Fruit fly (Drosophila melanogaster) whole organism, embryonic: ENCODE results near the gene Ythdf.
A peak's percentile ranks its signal among the peaks of the same experiment; 100 is the strongest.

ENCODE experiments used
- Aef1 ChIP-seq: fragments of 200-800 bp; sonication (Bioruptor generic); IDR thresholded peaks from 3 replicates; pipeline ENCODE4 v1.3.6; 2022; ENCODE audit warnings: missing biosample characterization, missing genetic modification characterization
- Bgb ChIP-seq: fragments of 200-800 bp; sonication (Bioruptor generic); IDR thresholded peaks from 2 replicates; pipeline ENCODE4 v1.3.6; 2022; ENCODE audit warnings: missing biosample characterization, missing genetic modification characterization; ENCODE audit not compliant: partially characterized antibody
- BtbVII ChIP-seq: fragments of 200-800 bp; sonication (Bioruptor generic); optimal IDR thresholded peaks from 3 replicates; lab custom pipeline; 2017; ENCODE audit warnings: missing biosample characterization, mild to moderate bottlenecking, missing genetic modification characterization
- CG11085 ChIP-seq: fragments of 200-800 bp; sonication (Bioruptor generic); IDR thresholded peaks from 2 replicates; pipeline ENCODE4 v1.3.6; 2022; ENCODE audit warnings: missing biosample characterization, missing genetic modification characterization
- CG13123 ChIP-seq: fragments of 200-800 bp; sonication (Bioruptor generic); optimal IDR thresholded peaks from 2 replicates; lab custom pipeline; 2016; ENCODE audit warnings: missing biosample characterization, missing genetic modification characterization
- CG13775 ChIP-seq: fragments of 200-800 bp; sonication (Bioruptor generic); optimal IDR thresholded peaks from 3 replicates; lab custom pipeline; 2017; ENCODE audit warnings: missing biosample characterization, mild to moderate bottlenecking, missing genetic modification characterization
- CG14860 ChIP-seq: fragments of 200-800 bp; sonication (Bioruptor generic); IDR thresholded peaks from 3 replicates; pipeline ENCODE4 v1.3.6; 2022; ENCODE audit warnings: missing biosample characterization, missing genetic modification characterization; ENCODE audit not compliant: partially characterized antibody
- CG17186 ChIP-seq: fragments of 200-800 bp; sonication (Bioruptor generic); optimal IDR thresholded peaks from 3 replicates; lab custom pipeline; 2017; ENCODE audit warnings: missing biosample characterization, missing genetic modification reagents, missing genetic modification characterization
- CG17328 ChIP-seq: fragments of 200-800 bp; sonication (Bioruptor generic); IDR thresholded peaks from 2 replicates; pipeline ENCODE4 v1.3.6; 2022; ENCODE audit warnings: missing biosample characterization, missing genetic modification characterization
- CG17359 ChIP-seq: fragments of 200-800 bp; sonication (Bioruptor generic); optimal IDR thresholded peaks from 3 replicates; lab custom pipeline; 2018; ENCODE audit warnings: missing biosample characterization, mild to moderate bottlenecking, missing genetic modification characterization, moderate library complexity
- CG17802 ChIP-seq: fragments of 200-800 bp; sonication (Bioruptor generic); optimal IDR thresholded peaks from 2 replicates; lab custom pipeline; 2018; ENCODE audit warnings: missing biosample characterization, mild to moderate bottlenecking, missing genetic modification characterization, moderate library complexity
- CG1792 ChIP-seq: fragments of 200-800 bp; sonication (Bioruptor generic); optimal IDR thresholded peaks from 2 replicates; lab custom pipeline; 2016; ENCODE audit warnings: missing biosample characterization, missing genetic modification characterization
- CG2202 ChIP-seq: fragments of 200-800 bp; sonication (Bioruptor generic); optimal IDR thresholded peaks from 2 replicates; lab custom pipeline; 2018; ENCODE audit warnings: missing biosample characterization, mild to moderate bottlenecking, missing genetic modification characterization
- CG2889 ChIP-seq: fragments of 200-800 bp; sonication (Bioruptor generic); IDR thresholded peaks from 3 replicates; pipeline ENCODE4 v1.3.6; 2022; ENCODE audit warnings: missing biosample characterization, missing genetic modification characterization
- CG3847 ChIP-seq: fragments of 200-800 bp; sonication (Bioruptor generic); IDR thresholded peaks from 2 replicates; pipeline ENCODE4 v1.3.6; 2022; ENCODE audit warnings: missing biosample characterization, missing genetic modification characterization
- CG4854 ChIP-seq: fragments of 200-800 bp; sonication (Bioruptor generic); optimal IDR thresholded peaks from 2 replicates; lab custom pipeline; 2016; ENCODE audit warnings: missing biosample characterization, missing genetic modification characterization, inconsistent platforms
- CG6272 ChIP-seq: fragments of 200-800 bp; sonication (Bioruptor generic); IDR thresholded peaks from 2 replicates; pipeline ENCODE4 v1.3.6; 2022; ENCODE audit warnings: missing biosample characterization, missing genetic modification characterization
- CG6683 ChIP-seq: fragments of 200-800 bp; sonication (Bioruptor generic); optimal IDR thresholded peaks from 2 replicates; lab custom pipeline; 2017; ENCODE audit warnings: missing biosample characterization, mild to moderate bottlenecking, missing genetic modification characterization, missing genetic modification reagents
- CG7928 ChIP-seq: fragments of 200-800 bp; sonication (Bioruptor generic); optimal IDR thresholded peaks from 2 replicates; lab custom pipeline; 2017; ENCODE audit warnings: missing biosample characterization, mild to moderate bottlenecking, missing genetic modification characterization
- CG8281 ChIP-seq: fragments of 200-800 bp; sonication (Bioruptor generic); optimal IDR thresholded peaks from 2 replicates; lab custom pipeline; 2018; ENCODE audit warnings: missing biosample characterization, mild to moderate bottlenecking, missing genetic modification characterization, moderate library complexity
- CG8478 ChIP-seq: fragments of >200 bp; optimal IDR thresholded peaks from 2 replicates; lab custom pipeline; 2018
- CrebB ChIP-seq: fragments of 200-800 bp; sonication (Bioruptor generic); optimal IDR thresholded peaks from 3 replicates; lab custom pipeline; 2018; ENCODE audit warnings: missing biosample characterization, mild to moderate bottlenecking, missing genetic modification characterization
- Dbx ChIP-seq: fragments of 200-800 bp; sonication (Bioruptor generic); IDR thresholded peaks from 3 replicates; pipeline ENCODE4 v1.3.6; 2022; ENCODE audit warnings: missing biosample characterization, missing genetic modification characterization
- Dek ChIP-seq: fragments of 200-800 bp; sonication (Bioruptor generic); optimal IDR thresholded peaks from 3 replicates; lab custom pipeline; 2019; ENCODE audit warnings: missing biosample characterization, mild to moderate bottlenecking, missing genetic modification characterization, moderate library complexity
- Dll ChIP-seq: fragments of 200-800 bp; sonication (Bioruptor generic); IDR thresholded peaks from 4 replicates; pipeline ENCODE4 v1.3.6; 2022; ENCODE audit warnings: missing biosample characterization, missing genetic modification characterization; ENCODE audit not compliant: partially characterized antibody
- Fer1 ChIP-seq: fragments of 200-800 bp; sonication (Bioruptor generic); optimal IDR thresholded peaks from 2 replicates; lab custom pipeline; 2017; ENCODE audit warnings: missing biosample characterization, mild to moderate bottlenecking, missing genetic modification characterization
- H2.0 ChIP-seq: fragments of 200-800 bp; sonication (Bioruptor generic); IDR thresholded peaks from 2 replicates; pipeline ENCODE4 v1.3.6; 2022; ENCODE audit warnings: missing biosample characterization, missing genetic modification characterization
- Hr78 ChIP-seq, 2 experiments: fragments of 200-800 bp in 1 of 2; fragments of >200 bp in 1 of 2; sonication (Bioruptor generic) in 1 of 2; optimal IDR thresholded peaks; 2 replicates each; lab custom pipeline; 2017 to 2019; ENCODE audit warnings: missing biosample characterization in 2 of 2, missing genetic modification characterization in 2 of 2, mild to moderate bottlenecking in 1 of 2, moderate library complexity in 1 of 2
- MESR4 ChIP-seq: fragments of 200-800 bp; sonication (Bioruptor generic); optimal IDR thresholded peaks from 2 replicates; lab custom pipeline; 2018; ENCODE audit warnings: missing biosample characterization, mild to moderate bottlenecking, missing genetic modification characterization, moderate library complexity
- Mes4 ChIP-seq: fragments of 200-800 bp; sonication (Bioruptor generic); optimal IDR thresholded peaks from 2 replicates; lab custom pipeline; 2016; ENCODE audit warnings: missing biosample characterization, missing genetic modification characterization
- NC2β ChIP-seq: fragments of 200-800 bp; sonication (Bioruptor generic); optimal IDR thresholded peaks from 2 replicates; lab custom pipeline; 2016; ENCODE audit warnings: missing biosample characterization, missing genetic modification characterization
- Oli ChIP-seq: fragments of 200-800 bp; sonication (Bioruptor generic); optimal IDR thresholded peaks from 2 replicates; lab custom pipeline; 2018; ENCODE audit warnings: missing biosample characterization, mild to moderate bottlenecking, missing genetic modification characterization, moderate library complexity
- Scr ChIP-seq: fragments of 200-800 bp; sonication (Bioruptor generic); IDR thresholded peaks from 2 replicates; pipeline ENCODE4 v1.3.6; 2022; ENCODE audit warnings: missing biosample characterization, missing genetic modification characterization; ENCODE audit not compliant: partially characterized antibody
- Sry-β ChIP-seq: fragments of 200-800 bp; sonication (Bioruptor generic); optimal IDR thresholded peaks from 2 replicates; lab custom pipeline; 2018; ENCODE audit warnings: missing biosample characterization, mild to moderate bottlenecking, missing genetic modification characterization, moderate library complexity
- Trl ChIP-seq, 3 experiments: fragments of >200 bp in 2 of 3; fragments of 200-800 bp in 1 of 3; sonication (Bioruptor generic) in 1 of 3; optimal IDR thresholded peaks; 2 replicates in 1 of 3; 3 replicates in 2 of 3; lab custom pipeline; 2016 to 2017; ENCODE audit warnings: missing biosample characterization in 1 of 3, missing genetic modification characterization in 1 of 3
- abd-A ChIP-seq: fragments of 200-800 bp; sonication (Bioruptor generic); optimal IDR thresholded peaks from 3 replicates; lab custom pipeline; 2019; ENCODE audit warnings: missing biosample characterization, mild to moderate bottlenecking, missing genetic modification characterization, moderate library complexity
- ac ChIP-seq: fragments of 200-800 bp; sonication (Bioruptor generic); optimal IDR thresholded peaks from 3 replicates; lab custom pipeline; 2017; ENCODE audit warnings: missing biosample characterization, mild to moderate bottlenecking, missing genetic modification characterization
- dimm ChIP-seq: fragments of 200-800 bp; sonication (Bioruptor generic); IDR thresholded peaks from 2 replicates; pipeline ENCODE4 v1.3.6; 2022; ENCODE audit warnings: missing biosample characterization, missing genetic modification characterization
- gfzf ChIP-seq: fragments of 200-800 bp; sonication (Bioruptor generic); optimal IDR thresholded peaks from 2 replicates; lab custom pipeline; 2016; ENCODE audit warnings: missing biosample characterization, mild to moderate bottlenecking, missing genetic modification characterization, moderate library complexity
- jumu ChIP-seq: fragments of 200-800 bp; sonication (Bioruptor generic); optimal IDR thresholded peaks from 3 replicates; lab custom pipeline; 2016; ENCODE audit warnings: missing biosample characterization, missing genetic modification characterization
- nerfin-1 ChIP-seq: fragments of 200-800 bp; sonication (Bioruptor generic); optimal IDR thresholded peaks from 3 replicates; lab custom pipeline; 2019; ENCODE audit warnings: missing biosample characterization, mild to moderate bottlenecking, missing genetic modification characterization, moderate library complexity
- nerfin-2 ChIP-seq: fragments of 200-800 bp; sonication (Bioruptor generic); IDR thresholded peaks from 2 replicates; pipeline ENCODE4 v1.3.6; 2022; ENCODE audit warnings: missing biosample characterization, missing genetic modification characterization; ENCODE audit not compliant: partially characterized antibody
- oc ChIP-seq: fragments of 200-800 bp; sonication (Bioruptor generic); optimal IDR thresholded peaks from 2 replicates; lab custom pipeline; 2018; ENCODE audit warnings: missing biosample characterization, mild to moderate bottlenecking, missing genetic modification characterization, moderate library complexity
- pb ChIP-seq: fragments of 200-800 bp; sonication (Bioruptor generic); optimal IDR thresholded peaks from 3 replicates; lab custom pipeline; 2016; ENCODE audit warnings: missing biosample characterization, missing genetic modification characterization
- sob ChIP-seq: fragments of 200-800 bp; sonication (Bioruptor generic); IDR thresholded peaks from 2 replicates; pipeline ENCODE4 v1.3.6; 2022; ENCODE audit warnings: missing biosample characterization, missing genetic modification characterization
- ssp ChIP-seq: fragments of 200-800 bp; sonication (Bioruptor generic); IDR thresholded peaks from 2 replicates; pipeline ENCODE4 v1.3.6; 2022; ENCODE audit warnings: missing biosample characterization, missing genetic modification characterization
- tx ChIP-seq: fragments of 200-800 bp; sonication (Bioruptor generic); optimal IDR thresholded peaks from 2 replicates; lab custom pipeline; 2016; ENCODE audit warnings: missing biosample characterization, missing genetic modification characterization
- vfl ChIP-seq: fragments of 200-800 bp; sonication (Bioruptor generic); optimal IDR thresholded peaks from 2 replicates; lab custom pipeline; 2016; ENCODE audit warnings: missing biosample characterization, missing genetic modification characterization
- wek ChIP-seq: fragments of 200-800 bp; sonication (Bioruptor generic); optimal IDR thresholded peaks from 3 replicates; lab custom pipeline; 2018; ENCODE audit warnings: missing biosample characterization, mild to moderate bottlenecking, missing genetic modification characterization, moderate library complexity
- zfh2 ChIP-seq: fragments of 200-800 bp; sonication (Bioruptor generic); optimal IDR thresholded peaks from 2 replicates; lab custom pipeline; 2016; ENCODE audit warnings: missing biosample characterization, missing genetic modification characterization

The Ythdf gene

dm6 chr3R:25039028-25039476 lies at the start of gene Ythdf, which contains the start of gene bai (continued):
- TF ChIP-seq Trl (optimal IDR thresholded peaks at IDR 0.05; lab: Kevin White, UChicago) (no peak), Trl (GFP tag; optimal IDR thresholded peaks at IDR 0.05; lab: Kevin White, UChicago) (peak; percentile 31), CG8281 (no peak), CG13123 (GFP tag; lab: Kevin White, UChicago) (no peak), Dll (GFP tag; lab: Robert Waterston, UW) (peak; percentile 91), zfh2 (peak; percentile 69), oc (tag; lab: Kevin White, UChicago) (no peak), jumu (GFP tag; lab: Kevin White, UChicago) (peak; percentile 30), Dek (no peak), MESR4 (GFP tag; lab: Kevin White, UChicago) (peak; percentile 25), gfzf (GFP tag; lab: Kevin White, UChicago) (peak; percentile 51), Hr78 (GFP tag; optimal IDR thresholded peaks at IDR 0.05; lab: Kevin White, UChicago) (no peak), CG6272 (no peak), pb (no peak), dimm (GFP tag; lab: Robert Waterston, UW) (no peak), vfl (GFP tag; lab: Kevin White, UChicago) (peak; percentile 15), BtbVII (GFP tag; lab: Kevin White, UChicago) (no peak), nerfin-1 (tag; lab: Kevin White, UChicago) (no peak), Oli (tag; lab: Kevin White, UChicago) (no peak), tx (GFP tag; lab: Kevin White, UChicago) (peak; percentile 6), CG2202 (tag; lab: Kevin White, UChicago) (no peak), CG17802 (tag; lab: Kevin White, UChicago) (no peak), CG17186 (peak; percentile 92), sob (GFP tag; lab: Robert Waterston, UW) (peak; percentile 56), CG11085 (0 out of 2 replicates have a peak, but pooled peaks have one; percentile 19), Mes4 (GFP tag; lab: Kevin White, UChicago) (no peak), ssp (GFP tag; lab: Robert Waterston, UW) (no peak), Aef1 (GFP tag; lab: Robert Waterston, UW) (no peak), CG6683 (GFP tag; lab: Kevin White, UChicago) (no peak), Scr (GFP tag; lab: Robert Waterston, UW) (peak; percentile 91), Bgb (GFP tag; lab: Robert Waterston, UW) (peak; percentile 83), CG8478 (lab: Kevin White, UChicago) (peak; percentile 40), Sry-β (GFP tag; lab: Kevin White, UChicago) (peak; percentile 9), abd-A (no peak), wek (GFP tag; lab: Kevin White, UChicago) (no peak), CG4854 (GFP tag; lab: Kevin White, UChicago) (peak; percentile 4), CrebB (peak; percentile 46), CG2889 (GFP tag; lab: Robert Waterston, UW) (no peak), CG7928 (GFP tag; lab: Kevin White, UChicago) (peak; percentile 94), Fer1 (peak; percentile 14), nerfin-2 (GFP tag; lab: Robert Waterston, UW) (peak; percentile 56; the same call in 1 of the 2 replicates), CG3847 (GFP tag; lab: Robert Waterston, UW) (peak; percentile 50; the same call in 1 of the 2 replicates), NC2β (GFP tag; lab: Kevin White, UChicago) (peak; percentile 44), CG17359 (tag; lab: Kevin White, UChicago) (no peak), CG17328 (no peak), CG14860 (GFP tag; lab: Robert Waterston, UW) (peak; percentile 86), Dbx (GFP tag; lab: Robert Waterston, UW) (peak; percentile 56; the same call in 1 of the 3 replicates), ac (GFP tag; lab: Kevin White, UChicago) (no peak), CG1792 (GFP tag; lab: Kevin White, UChicago) (no peak), CG13775 (GFP tag; lab: Kevin White, UChicago) (peak; percentile 46), H2.0 (no peak)
